Worm (Caenorhabditis elegans): Measurements from ENCODE around the gene R02E4.3.

- no peak for TF ChIP-seq pha-4 (tag; optimal IDR thresholded peaks at IDR 0.05)
- TF ChIP-seq nhr-76 (tag; optimal IDR thresholded peaks at IDR 0.05): no peak
- TF ChIP-seq ces-1 (GFP tag; optimal IDR thresholded peaks at IDR 0.05): no peak
- no peak for TF ChIP-seq unc-120 (tag; optimal IDR thresholded peaks at IDR 0.05; ENCODE audit: poor library complexity, severe bottlenecking)
- TF ChIP-seq unc-62 (GFP tag; optimal IDR thresholded peaks at IDR 0.05): no peak
- TF ChIP-seq elt-1 (tag; optimal IDR thresholded peaks at IDR 0.05; ENCODE audit: borderline replicate concordance, insufficient read depth): no peak
- TF ChIP-seq bed-3 (GFP tag; optimal IDR thresholded peaks at IDR 0.05): no peak
- TF ChIP-seq elt-3 (tag; optimal IDR thresholded peaks at IDR 0.05): no peak
- no peak for TF ChIP-seq nhr-237 (tag; optimal IDR thresholded peaks at IDR 0.05)
- TF ChIP-seq mep-1 (tag; optimal IDR thresholded peaks at IDR 0.05): no peak
- no peak for TF ChIP-seq zip-8 (tag; optimal IDR thresholded peaks at IDR 0.05)
Measured at ce11 chrX:4137452-4138164, 35.7 kb upstream of the R02E4.3 start.
